Fruit fly (Drosophila melanogaster) ovary, adult (tissue): ENCODE measurements around the gene Larp4B.

Source experiments
- CG17801 ChIP-seq: fragments of 200-800 bp; optimal IDR thresholded peaks from 2 replicates; lab custom pipeline; 2019; ENCODE audit warnings: missing biosample characterization, mild to moderate bottlenecking, missing genetic modification characterization, moderate library complexity; ENCODE audit not compliant: partially characterized antibody

Gene Larp4B

DNA sequence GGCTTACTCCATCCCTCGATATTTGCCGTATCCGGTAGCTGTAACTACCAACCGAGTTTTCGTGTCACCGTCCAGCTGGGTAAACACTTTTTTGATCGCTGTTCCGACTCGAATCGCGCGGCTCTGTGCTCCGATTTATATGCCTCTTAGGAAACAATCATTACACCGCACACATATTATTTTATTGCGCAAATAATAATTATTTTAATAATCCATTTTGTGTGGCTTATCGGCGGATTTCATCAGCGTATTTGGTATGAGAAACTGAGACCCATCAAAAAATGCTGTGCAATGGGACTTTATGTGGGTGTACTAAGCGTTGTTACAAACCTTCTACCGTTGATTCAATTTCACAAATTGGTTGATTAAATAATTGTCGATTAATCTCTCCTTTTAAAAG lies 21.6 kb upstream of the Larp4B start, which contains the start of gene CG32271:
Gene CG32271, minus strand, starts transcription at position 101 of the 400 bp plus-strand sequence.
- no peak for TF ChIP-seq CG17801 (GFP tag; lab: Kevin White, UChicago)

- no peak for TF ChIP-seq CG17801 (GFP tag; lab: Kevin White, UChicago)
Measured at dm6 chr3L:3204348-3204747, 20.3 kb upstream of the Larp4B start, which contains the start of gene CG33159. Gene CG33159 (minus strand): TSS chr3L:3204448.

DNA sequence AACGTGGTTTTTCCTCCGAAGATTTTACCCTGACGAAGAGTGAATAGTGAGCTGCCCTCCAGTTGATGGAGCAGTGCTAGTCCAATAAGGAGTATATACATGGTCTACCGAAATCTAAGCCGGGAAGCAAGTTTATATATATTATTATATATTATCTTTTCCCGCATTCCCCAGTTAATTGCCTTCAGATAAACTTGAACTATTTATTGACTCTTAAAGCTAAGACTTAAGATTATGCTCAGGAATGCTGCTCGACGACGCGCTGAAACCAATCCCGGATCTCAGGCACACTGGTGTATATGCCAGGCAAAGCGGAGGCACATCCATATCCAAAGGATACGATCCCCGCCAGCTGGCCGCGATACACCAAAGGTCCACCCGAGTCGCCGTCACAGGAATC lies 19.3 kb upstream of the Larp4B start, which contains the start of gene CG32277:
Gene CG32277, minus strand, starts transcription at position 101 of the 400 bp plus-strand sequence.
- TF ChIP-seq CG17801 (GFP tag; lab: Kevin White, UChicago) = no peak

dm6 chr3L:3206263-3206662 lies 18.4 kb upstream of the Larp4B start, which contains the start of gene CG33160:
Gene CG33160 (minus strand): TSS chr3L:3206363.
- no peak for TF ChIP-seq CG17801 (GFP tag; lab: Kevin White, UChicago)

- TF ChIP-seq CG17801 (GFP tag; lab: Kevin White, UChicago) = no peak
Measured at dm6 chr3L:3208895-3209294, 15.7 kb upstream of the Larp4B start, which contains the start of the genes CG32269 and CG32270. Gene CG32269 (minus strand): TSS chr3L:3208985. Gene CG32270 (minus strand): TSS chr3L:3208985.

DNA sequence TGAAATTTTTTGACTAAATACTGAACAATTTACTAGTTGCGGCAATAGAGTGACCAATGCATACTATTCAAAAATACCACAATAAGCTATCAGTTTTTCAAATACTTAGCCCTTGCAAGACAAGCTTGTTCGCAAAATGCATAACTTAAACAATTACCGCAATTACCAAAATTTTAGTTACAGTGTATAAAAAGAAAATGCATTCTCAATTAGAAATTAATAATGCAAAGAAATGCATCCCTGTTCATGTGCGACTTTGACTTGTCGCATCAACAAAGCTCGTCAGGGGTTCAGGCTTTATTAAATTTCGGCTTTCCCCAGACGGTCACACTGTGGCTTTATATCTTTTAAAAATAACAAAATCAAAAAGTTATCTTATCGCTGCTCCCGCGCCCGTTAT lies 5.8 kb upstream of the Larp4B start, which contains the start of the genes hob and nSMase:
Gene hob, minus strand, starts transcription at position 62 of the 400 bp plus-strand sequence.
Gene nSMase, plus strand, starts transcription at position 298 of the 400 bp plus-strand sequence.
- TF ChIP-seq CG17801 (GFP tag; lab: Kevin White, UChicago) = no peak

DNA sequence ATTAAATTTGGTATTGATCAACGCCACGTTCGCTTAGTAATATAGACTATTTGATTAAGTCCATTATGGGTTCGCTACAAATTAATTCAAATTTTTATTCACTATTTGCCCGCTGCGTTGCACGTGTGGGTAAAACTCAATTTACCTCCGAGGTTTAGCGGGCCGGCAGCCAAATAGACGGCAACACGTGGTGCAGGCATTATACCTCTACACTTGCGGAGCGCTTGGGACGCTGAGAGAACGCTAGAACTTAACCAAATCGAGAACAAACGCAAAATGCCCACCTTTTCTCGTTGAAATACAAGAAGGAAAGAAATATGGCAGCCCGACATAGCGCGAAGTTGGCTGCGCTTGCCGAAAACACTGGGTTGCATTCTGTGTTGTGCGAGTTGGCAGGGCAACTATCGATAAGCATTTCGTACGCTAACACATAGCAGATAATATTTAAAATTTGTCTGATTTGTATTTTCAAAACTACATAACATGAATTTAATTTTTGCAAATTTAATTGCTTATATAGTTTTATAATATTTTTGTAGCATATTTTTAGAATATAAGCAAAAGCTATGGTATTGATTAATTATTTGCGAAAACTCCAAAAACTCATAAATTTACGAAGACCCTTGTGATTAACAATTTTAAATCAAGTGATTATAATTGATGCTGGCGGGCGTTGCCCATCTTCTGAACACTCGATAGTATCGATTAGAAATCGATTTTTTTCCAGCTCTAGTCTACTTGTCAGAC lies 1.8 kb upstream of the Larp4B start, which contains the start of the genes RpL28 and eIF1:
Gene RpL28, minus strand, starts transcription at position 318 of the 747 bp plus-strand sequence.
Gene eIF1, plus strand, starts transcription at position 699 of the 747 bp plus-strand sequence.
- TF ChIP-seq CG17801 (GFP tag; lab: Kevin White, UChicago) = peak; percentile 85

DNA sequence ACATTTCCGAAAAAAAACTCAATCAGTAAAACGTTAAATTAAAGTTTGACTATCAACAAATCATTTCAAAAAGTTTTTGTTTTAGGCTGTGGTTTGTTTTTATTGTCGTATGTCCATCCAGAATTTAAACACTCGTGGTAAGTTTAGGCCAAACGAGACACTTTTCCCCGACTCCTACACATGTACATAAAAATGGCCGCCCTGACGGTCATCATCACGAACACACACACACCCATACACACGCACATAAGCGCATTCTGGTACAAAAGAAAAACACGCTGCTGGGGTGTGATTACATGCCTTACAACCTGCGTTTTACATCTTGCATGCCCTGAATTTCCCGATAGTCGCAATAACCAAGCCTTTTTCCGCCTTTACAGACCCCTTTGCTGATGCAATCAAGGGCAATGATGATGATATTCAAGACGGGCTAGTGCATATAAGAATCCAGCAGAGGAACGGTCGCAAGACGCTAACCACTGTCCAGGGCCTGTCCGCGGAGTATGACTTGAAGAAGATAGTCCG lies 1.2 kb upstream of the Larp4B start:
- TF ChIP-seq CG17801 (GFP tag; lab: Kevin White, UChicago) = no peak

dm6 chr3L:3225769-3226457 lies 1.3 kb downstream of the Larp4B start:
- TF ChIP-seq CG17801 (GFP tag; lab: Kevin White, UChicago) = no peak

- TF ChIP-seq CG17801 (GFP tag; lab: Kevin White, UChicago) = no peak
Measured at dm6 chr3L:3226458-3226783, 1.8 kb downstream of the Larp4B start.

DNA sequence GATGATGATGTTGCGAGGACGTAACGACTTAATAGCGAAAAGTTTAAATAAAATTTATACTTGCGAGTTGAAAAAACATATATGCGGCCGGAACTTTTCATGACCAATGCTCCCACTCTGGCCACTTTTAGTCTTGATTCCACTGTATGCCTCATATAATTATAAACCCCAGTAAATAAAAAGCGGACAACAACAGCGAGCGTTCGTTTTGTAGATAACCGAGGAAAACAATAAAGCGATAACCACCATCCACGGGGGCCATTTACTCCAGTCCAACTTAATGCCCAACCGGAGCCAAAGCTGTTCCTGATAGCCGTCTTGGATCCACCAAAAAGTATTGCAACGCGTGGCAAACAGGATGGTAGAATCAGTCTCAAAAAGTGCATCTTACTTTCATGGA lies 11.7 kb downstream of the Larp4B start:
- TF ChIP-seq CG17801 (GFP tag; lab: Kevin White, UChicago) = peak; percentile 22

- TF ChIP-seq CG17801 (GFP tag; lab: Kevin White, UChicago) = no peak
Measured at dm6 chr3L:3239033-3239752, 14.6 kb downstream of the Larp4B start, which contains the start of gene CG17746. Gene CG17746 (minus strand): TSS chr3L:3239578.

dm6 chr3L:3239785-3240596 lies 15.4 kb downstream of the Larp4B start:
- TF ChIP-seq CG17801 (GFP tag; lab: Kevin White, UChicago) = peak; percentile 42
